Worm (Caenorhabditis elegans) whole organism, late embryonic: ENCODE data around the gene marc-5.

Experiments used
- C38D4.7 ChIP-seq: fragments of 200-800 bp; sonication (Bioruptor generic); optimal IDR thresholded peaks from 2 replicates; lab custom pipeline; 2018; ENCODE audit warnings: mild to moderate bottlenecking, missing genetic modification characterization, moderate library complexity, missing compliant biosample characterization
- F13H6.1 ChIP-seq: sonication (generic microtip); optimal IDR thresholded peaks from 2 replicates; lab custom pipeline; 2016; ENCODE audit warnings: missing genetic modification characterization, missing compliant biosample characterization
- T23F11.4 ChIP-seq: fragments of 200-800 bp; sonication (Bioruptor generic); optimal IDR thresholded peaks from 2 replicates; lab custom pipeline; 2018; ENCODE audit warnings: mild to moderate bottlenecking, missing genetic modification characterization, missing compliant biosample characterization
- ama-1 ChIP-seq: fragments of 150-350 bp; optimal IDR thresholded peaks from 2 replicates; lab custom pipeline; 2014
- ceh-19 ChIP-seq: fragments of 200-800 bp; sonication (Bioruptor generic); optimal IDR thresholded peaks from 2 replicates; lab custom pipeline; 2018; ENCODE audit warnings: mild to moderate bottlenecking, missing genetic modification characterization, missing compliant biosample characterization
- ceh-2 ChIP-seq: sonication (generic microtip); optimal IDR thresholded peaks from 2 replicates; lab custom pipeline; 2016; ENCODE audit warnings: missing genotype, missing genetic modification characterization, missing compliant biosample characterization
- ceh-22 ChIP-seq: sonication (generic microtip); optimal IDR thresholded peaks from 2 replicates; lab custom pipeline; 2017; ENCODE audit warnings: missing biosample characterization, missing genetic modification characterization
- ceh-31 ChIP-seq: sonication (generic microtip); optimal IDR thresholded peaks from 2 replicates; lab custom pipeline; 2016; ENCODE audit warnings: missing genetic modification characterization, missing compliant biosample characterization
- ceh-34 ChIP-seq: sonication (generic microtip); optimal IDR thresholded peaks from 2 replicates; lab custom pipeline; 2016; ENCODE audit warnings: mild to moderate bottlenecking, missing genetic modification characterization, missing compliant biosample characterization
- ceh-45 ChIP-seq: fragments of 200-800 bp; sonication (Bioruptor generic); IDR thresholded peaks from 2 replicates; pipeline ENCODE4 v1.3.6; 2022; ENCODE audit warnings: missing genetic modification reagents, missing genetic modification characterization, missing compliant biosample characterization
- ceh-48 ChIP-seq: sonication (generic microtip); optimal IDR thresholded peaks from 2 replicates; lab custom pipeline; 2016; ENCODE audit warnings: missing genetic modification characterization, inconsistent platforms, missing compliant biosample characterization
- ceh-9 ChIP-seq: sonication (generic microtip); optimal IDR thresholded peaks from 2 replicates; lab custom pipeline; 2016; ENCODE audit warnings: mild to moderate bottlenecking, missing genetic modification characterization, inconsistent platforms, missing compliant biosample characterization
- dve-1 ChIP-seq: sonication (generic microtip); optimal IDR thresholded peaks from 2 replicates; lab custom pipeline; 2017; ENCODE audit warnings: antibody characterized with exemption, mild to moderate bottlenecking, missing genetic modification characterization, missing compliant biosample characterization
- fkh-6 ChIP-seq: sonication (generic microtip); optimal IDR thresholded peaks from 2 replicates; lab custom pipeline; 2016; ENCODE audit warnings: missing genetic modification characterization, missing compliant biosample characterization
- hlh-30 ChIP-seq: sonication (generic microtip); optimal IDR thresholded peaks from 2 replicates; lab custom pipeline; 2017; ENCODE audit warnings: antibody characterized with exemption, missing genetic modification characterization, missing compliant biosample characterization; ENCODE audit not compliant: insufficient read depth
- hlh-6 ChIP-seq: sonication (generic microtip); optimal IDR thresholded peaks from 2 replicates; lab custom pipeline; 2016; ENCODE audit warnings: missing genotype, missing genetic modification characterization, missing compliant biosample characterization
- hlh-8 ChIP-seq: sonication (generic microtip); optimal IDR thresholded peaks from 2 replicates; lab custom pipeline; 2016; ENCODE audit warnings: missing genotype, missing genetic modification characterization, missing compliant biosample characterization
- lim-6 ChIP-seq: sonication (generic microtip); optimal IDR thresholded peaks from 2 replicates; lab custom pipeline; 2016; ENCODE audit warnings: missing genetic modification characterization, missing compliant biosample characterization
- nfya-1 ChIP-seq: sonication (generic microtip); optimal IDR thresholded peaks from 2 replicates; lab custom pipeline; 2017; ENCODE audit warnings: missing genetic modification characterization, mild to moderate bottlenecking, missing compliant biosample characterization, antibody characterized with exemption, moderate library complexity
- nhr-11 ChIP-seq: fragments of 150-350 bp; optimal IDR thresholded peaks from 2 replicates; lab custom pipeline; 2014; ENCODE audit warnings: missing biosample characterization, missing genetic modification characterization
- nhr-232 ChIP-seq: sonication (generic microtip); optimal IDR thresholded peaks from 2 replicates; lab custom pipeline; 2016; ENCODE audit warnings: missing genetic modification characterization, missing compliant biosample characterization
- pat-9 ChIP-seq: fragments of 200-800 bp; sonication (Bioruptor generic); optimal IDR thresholded peaks from 2 replicates; lab custom pipeline; 2018; ENCODE audit warnings: mild to moderate bottlenecking, missing genetic modification characterization, moderate library complexity, missing compliant biosample characterization
- pax-1 ChIP-seq: fragments of 150-350 bp; optimal IDR thresholded peaks from 2 replicates; lab custom pipeline; 2014; ENCODE audit warnings: missing biosample characterization, missing genetic modification characterization
- pros-1 ChIP-seq: fragments of 150-350 bp; optimal IDR thresholded peaks from 2 replicates; lab custom pipeline; 2014; ENCODE audit warnings: missing biosample characterization, missing genetic modification reagents, missing genetic modification characterization
- ref-2 ChIP-seq: sonication (generic microtip); optimal IDR thresholded peaks from 2 replicates; lab custom pipeline; 2016; ENCODE audit warnings: missing genetic modification characterization, missing compliant biosample characterization
- rnt-1 ChIP-seq: sonication (generic microtip); optimal IDR thresholded peaks from 2 replicates; lab custom pipeline; 2016; ENCODE audit warnings: missing genetic modification characterization, missing compliant biosample characterization
- sox-2 ChIP-seq: fragments of 200-800 bp; sonication (Bioruptor generic); IDR thresholded peaks from 2 replicates; pipeline ENCODE4 v1.3.6; 2022; ENCODE audit warnings: missing genetic modification reagents, missing genetic modification characterization, missing compliant biosample characterization
- sox-4 ChIP-seq: sonication (generic microtip); optimal IDR thresholded peaks from 2 replicates; lab custom pipeline; 2017; ENCODE audit warnings: mild to moderate bottlenecking, missing genetic modification characterization, inconsistent platforms, missing compliant biosample characterization
- tbx-2 ChIP-seq: sonication (generic microtip); optimal IDR thresholded peaks from 2 replicates; lab custom pipeline; 2016; ENCODE audit warnings: missing genetic modification characterization, missing compliant biosample characterization
- tbx-7 ChIP-seq: sonication (generic microtip); optimal IDR thresholded peaks from 2 replicates; lab custom pipeline; 2016; ENCODE audit warnings: missing genotype, missing genetic modification characterization, missing compliant biosample characterization
- ttx-3 ChIP-seq: sonication (generic microtip); optimal IDR thresholded peaks from 2 replicates; lab custom pipeline; 2016; ENCODE audit warnings: missing genetic modification reagents, missing genetic modification characterization, missing compliant biosample characterization
- unc-42 ChIP-seq: sonication (generic microtip); optimal IDR thresholded peaks from 2 replicates; lab custom pipeline; 2016; ENCODE audit warnings: missing genotype, missing genetic modification characterization, missing compliant biosample characterization
- unc-55 ChIP-seq: sonication (generic microtip); optimal IDR thresholded peaks from 2 replicates; lab custom pipeline; 2017; ENCODE audit warnings: missing biosample characterization, missing genetic modification reagents, missing genetic modification characterization
- unc-86 ChIP-seq: sonication (generic microtip); optimal IDR thresholded peaks from 2 replicates; lab custom pipeline; 2016; ENCODE audit warnings: missing genetic modification characterization, missing compliant biosample characterization
- zip-5 ChIP-seq: sonication (generic microtip); optimal IDR thresholded peaks from 2 replicates; lab custom pipeline; 2016; ENCODE audit warnings: missing genetic modification characterization, missing compliant biosample characterization

The marc-5 gene

ce11 chrII:12349866-12350265, 29.5 kb downstream of the marc-5 start:
- TF ChIP-seq nhr-11 (tag; lab: Kevin White, UChicago): no peak
- no peak for TF ChIP-seq ceh-31 (tag; lab: Kevin White, UChicago)
- TF ChIP-seq tbx-2: no peak
- no peak for TF ChIP-seq nhr-232
- no peak for TF ChIP-seq ref-2
- no peak for TF ChIP-seq zip-5 (tag; lab: Kevin White, UChicago)
- TF ChIP-seq nfya-1 (tag; lab: Kevin White, UChicago): no peak
- TF ChIP-seq ceh-9 (tag; lab: Kevin White, UChicago): no peak
- no peak for TF ChIP-seq ceh-45 (GFP tag; lab: Robert Waterston, UW)
- TF ChIP-seq ceh-34: no peak
- TF ChIP-seq ceh-22: no peak
- no peak for TF ChIP-seq C38D4.7
- no peak for TF ChIP-seq tbx-7
- TF ChIP-seq hlh-30 (tag; lab: Kevin White, UChicago): no peak
- no peak for TF ChIP-seq ttx-3 (tag; lab: Kevin White, UChicago)

ce11 chrII:12348957-12349356, 30.4 kb downstream of the marc-5 start:
- TF ChIP-seq sox-2 (GFP tag; lab: Robert Waterston, UW): no peak
- peak; percentile 17 for TF ChIP-seq ceh-31 (tag; lab: Kevin White, UChicago)
- no peak for TF ChIP-seq ceh-9 (tag; lab: Kevin White, UChicago)
- TF ChIP-seq pax-1 (tag; lab: Kevin White, UChicago): peak; percentile 64
- no peak for TF ChIP-seq zip-5 (tag; lab: Kevin White, UChicago)

DNA sequence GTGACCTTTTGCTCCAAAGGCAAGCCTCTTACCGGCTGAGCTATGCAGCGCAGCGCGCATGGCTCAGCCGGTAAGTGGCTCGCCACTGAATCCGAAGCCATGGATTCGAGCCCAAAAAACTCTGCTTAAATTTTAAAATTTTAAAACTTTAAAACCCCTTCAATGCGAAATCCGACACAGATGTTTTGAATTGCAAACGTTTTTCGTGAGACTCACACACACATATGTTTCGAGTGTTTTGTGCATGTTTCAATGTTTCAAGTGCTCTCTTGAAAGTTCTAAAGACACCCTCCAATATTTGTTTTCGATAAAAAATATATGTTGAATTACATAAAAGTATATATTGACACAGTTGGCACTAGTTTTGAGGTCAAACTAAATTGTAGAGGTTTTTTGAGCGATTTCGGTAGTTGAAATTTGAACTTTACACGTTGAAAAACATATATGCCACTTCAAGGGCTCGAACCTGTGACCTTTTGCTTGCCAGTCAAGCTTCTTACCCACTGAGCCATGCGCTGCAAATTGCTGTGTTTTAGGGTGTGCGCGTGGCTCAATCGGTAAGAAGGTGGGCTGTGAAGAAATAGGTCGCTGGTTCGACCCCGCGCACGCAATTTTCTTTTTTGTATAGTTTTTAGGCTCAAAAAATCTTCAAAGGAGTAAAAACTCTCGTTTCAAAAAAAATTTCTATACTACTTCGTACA, 32.9 kb downstream of the marc-5 start:
- no peak for TF ChIP-seq sox-2 (GFP tag; lab: Robert Waterston, UW)

DNA sequence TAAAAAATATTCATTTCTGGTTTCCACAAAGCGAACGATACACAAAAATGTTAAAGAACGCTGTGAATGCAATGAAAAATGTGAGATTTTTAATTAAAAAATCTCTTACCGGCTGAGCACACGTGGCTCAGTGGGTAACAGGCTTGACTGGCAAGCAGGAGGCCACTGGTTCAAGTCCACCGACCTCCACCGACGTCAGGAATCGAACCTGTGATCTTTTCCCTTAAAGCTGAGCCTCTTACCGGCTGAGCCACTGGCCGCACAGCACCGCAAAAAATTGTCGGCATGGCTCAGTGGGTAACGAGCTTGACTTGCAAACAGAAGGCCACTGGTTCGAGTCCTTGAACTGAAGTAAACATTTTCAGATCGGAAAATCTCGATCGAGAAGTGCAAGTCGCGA, 34.5 kb downstream of the marc-5 start, which contains the start of gene C44C11.6:
Gene C44C11.6, plus strand, starts transcription at position 23 of the 400 bp plus-strand sequence.
- no peak for TF ChIP-seq fkh-6

ce11 chrII:12343710-12344109, 35.6 kb downstream of the marc-5 start:
- TF ChIP-seq dve-1 (tag; lab: Kevin White, UChicago): peak; percentile 65
- no peak for TF ChIP-seq sox-2 (GFP tag; lab: Robert Waterston, UW)
- TF ChIP-seq ceh-34: no peak
- no peak for TF ChIP-seq lim-6 (tag; lab: Kevin White, UChicago)
- no peak for TF ChIP-seq hlh-30 (tag; lab: Kevin White, UChicago)
- no peak for TF ChIP-seq pat-9 (tag; lab: Kevin White, UChicago)
- no peak for TF ChIP-seq T23F11.4 (GFP tag; lab: Kevin White, UChicago)

- no peak for TF ChIP-seq hlh-8 (tag; lab: Kevin White, UChicago)
- TF ChIP-seq unc-86 (tag; lab: Kevin White, UChicago): no peak
- TF ChIP-seq ceh-48 (tag; lab: Kevin White, UChicago): no peak
- no peak for TF ChIP-seq tbx-2
- TF ChIP-seq ceh-2 (tag; lab: Kevin White, UChicago): no peak
- TF ChIP-seq ama-1 (lab: Kevin White, UChicago): no peak
- TF ChIP-seq pros-1 (tag; lab: Kevin White, UChicago): no peak
- TF ChIP-seq unc-55 (GFP tag; lab: Kevin White, UChicago): no peak
- no peak for TF ChIP-seq hlh-6 (tag; lab: Kevin White, UChicago)
- TF ChIP-seq sox-4 (tag; lab: Kevin White, UChicago): no peak
- TF ChIP-seq ceh-19: no peak
- no peak for TF ChIP-seq unc-42 (tag; lab: Kevin White, UChicago)
- no peak for TF ChIP-seq rnt-1 (tag; lab: Kevin White, UChicago)
- TF ChIP-seq lim-6 (tag; lab: Kevin White, UChicago): no peak
- TF ChIP-seq F13H6.1 (tag; lab: Kevin White, UChicago): no peak
Observed at ce11 chrII:12342928-12343327, 36.4 kb downstream of the marc-5 start.
